Fruit fly (Drosophila melanogaster): ENCODE measurements around the gene Fkbp39.

The Fkbp39 gene

DNA sequence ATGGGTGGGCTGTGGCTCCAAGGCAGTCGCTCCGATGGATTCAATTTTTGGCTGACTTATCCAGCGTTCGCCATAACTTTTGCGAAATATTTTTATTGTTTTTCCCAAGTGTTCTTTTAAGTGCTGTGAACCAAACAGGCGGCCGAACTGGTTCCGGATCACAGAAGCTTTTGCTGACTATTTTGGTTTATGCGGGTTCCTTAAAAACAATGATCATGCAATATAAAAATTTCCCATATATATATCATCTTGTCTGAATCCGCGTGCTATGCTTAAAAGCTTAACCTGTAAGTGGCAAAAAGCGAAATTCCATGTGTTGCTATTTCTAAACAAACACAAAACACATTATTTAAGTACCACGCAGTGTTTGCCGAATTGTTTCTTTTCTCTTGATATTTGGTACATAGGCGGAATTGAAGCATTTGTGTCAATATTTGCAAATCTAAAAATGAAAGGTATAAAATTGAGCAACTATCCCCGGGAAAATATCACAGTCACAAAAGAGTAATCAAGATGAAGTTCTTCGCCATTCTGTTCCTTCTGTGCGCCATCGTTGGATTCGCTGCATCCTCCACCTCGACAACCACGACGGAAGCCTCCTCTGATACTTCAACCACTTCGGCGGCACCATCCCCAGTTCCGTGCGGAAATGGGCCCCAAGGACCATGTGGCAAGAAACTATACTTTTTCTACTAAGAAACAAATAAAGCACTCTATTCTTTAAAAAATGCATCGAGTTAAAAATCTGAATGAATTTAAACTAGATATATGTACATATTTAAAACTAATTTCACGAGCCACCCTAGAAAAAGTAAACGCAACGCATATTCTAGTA, 12.8 kb downstream of the Fkbp39 start, which contains the start of the genes CG6276 and CG44040 (continued):
- TF ChIP-seq CG6854 (GFP tag; optimal IDR thresholded peaks at IDR 0.05) (no peak), D19B (GFP tag; optimal IDR thresholded peaks at IDR 0.05) (peak; percentile 4), CG4328 (GFP tag; optimal IDR thresholded peaks at IDR 0.05) (no peak), shn (GFP tag; optimal IDR thresholded peaks at IDR 0.05) (no peak), TFAM (GFP tag; optimal IDR thresholded peaks at IDR 0.05) (no peak), corto (GFP tag; optimal IDR thresholded peaks at IDR 0.05) (no peak), sens (GFP tag) (peak; percentile 88), sob (GFP tag; IDR thresholded peaks at IDR 0.05) (peak; percentile 56), zfh2 (GFP tag; optimal IDR thresholded peaks at IDR 0.05) (peak; percentile 55), Adf1 (GFP tag; IDR thresholded peaks at IDR 0.05) (0 out of 2 replicates have a peak, but pooled peaks have one; percentile 23), CrebB (tag; optimal IDR thresholded peaks at IDR 0.05) (no peak), CG7271 (tag; optimal IDR thresholded peaks at IDR 0.05) (no peak), CG14965 (GFP tag; optimal IDR thresholded peaks at IDR 0.05; ENCODE audit: borderline replicate concordance) (no peak), ken (GFP tag; IDR thresholded peaks at IDR 0.05) (no peak), CG9932 (GFP tag; IDR thresholded peaks at IDR 0.05) (peak; percentile 57), CG1529 (GFP tag; optimal IDR thresholded peaks at IDR 0.05) (no peak), crc (GFP tag; optimal IDR thresholded peaks at IDR 0.05) (peak; percentile 22), CG17802 (tag; optimal IDR thresholded peaks at IDR 0.05) (no peak), peb (GFP tag; IDR thresholded peaks at IDR 0.05) (no peak), CG7963 (GFP tag; IDR thresholded peaks at IDR 0.05; ENCODE audit: partially characterized antibody) (no peak), CG7928 (GFP tag; optimal IDR thresholded peaks at IDR 0.05) (no peak), fu2 (GFP tag; optimal IDR thresholded peaks at IDR 0.05) (no peak), CG4617 (GFP tag; optimal IDR thresholded peaks at IDR 0.05; ENCODE audit: borderline replicate concordance) (peak; percentile 24), YL-1 (GFP tag; optimal IDR thresholded peaks at IDR 0.05) (peak; percentile 6), sr (GFP tag; IDR thresholded peaks at IDR 0.05) (no peak), HLH3B (GFP tag; IDR thresholded peaks at IDR 0.05) (0 out of 2 replicates have a peak, but pooled peaks have one; percentile 23), CG16813 (GFP tag; IDR thresholded peaks at IDR 0.05; ENCODE audit: partially characterized antibody) (no peak), nau (GFP tag; optimal IDR thresholded peaks at IDR 0.05) (no peak), ap (GFP tag; IDR thresholded peaks at IDR 0.05) (no peak), CG3995 (GFP tag; optimal IDR thresholded peaks at IDR 0.05) (peak; percentile 46), CG7786 (GFP tag; optimal IDR thresholded peaks at IDR 0.05) (peak; percentile 34), vvl (GFP tag; IDR thresholded peaks at IDR 0.05) (peak; percentile 54), CG4360 (GFP tag; IDR thresholded peaks at IDR 0.05) (no peak), CG30431 (GFP tag; optimal IDR thresholded peaks at IDR 0.05) (peak; percentile 5), CG10979 (tag; optimal IDR thresholded peaks at IDR 0.05) (peak; percentile 23), CG8290 (GFP tag; optimal IDR thresholded peaks at IDR 0.05) (no peak), CG8290 (tag; optimal IDR thresholded peaks at IDR 0.05) (peak; percentile 24 to 69), schlank (tag; optimal IDR thresholded peaks at IDR 0.05) (peak; percentile 6), CG1792 (GFP tag; optimal IDR thresholded peaks at IDR 0.05) (peak; percentile 63), CG5180 (GFP tag; optimal IDR thresholded peaks at IDR 0.05) (no peak), CG4404 (GFP tag; IDR thresholded peaks at IDR 0.05) (peak; percentile 34; the same call in 1 of the 2 replicates), repo (GFP tag; optimal IDR thresholded peaks at IDR 0.05) (no peak), gce (GFP tag; IDR thresholded peaks at IDR 0.05) (no peak), nmo (GFP tag; optimal IDR thresholded peaks at IDR 0.05) (peak; percentile 34), Xbp1 (GFP tag; optimal IDR thresholded peaks at IDR 0.05) (peak; percentile 35), H15 (GFP tag; IDR thresholded peaks at IDR 0.05) (0 out of 3 replicates have a peak, but pooled peaks have one; percentile 41), CG9876 (GFP tag; optimal IDR thresholded peaks at IDR 0.05) (peak; percentile 37), Meics (GFP tag; optimal IDR thresholded peaks at IDR 0.05) (peak; percentile 72), CG15479 (GFP tag; optimal IDR thresholded peaks at IDR 0.05) (no peak), ttk (GFP tag; IDR thresholded peaks at IDR 0.05) (no peak)

Measured in whole organism, embryonic.